Worm (Caenorhabditis elegans): ENCODE data around the gene C09H5.7.

ce11 chrV:8050059-8050677, 34.9 kb downstream of the C09H5.7 start:
- TF ChIP-seq klf-2 (GFP tag; conservative IDR thresholded peaks at IDR 0.05): no peak
- no peak for TF ChIP-seq T22C8.4 (GFP tag; IDR thresholded peaks at IDR 0.05)
- TF ChIP-seq flt-1 (GFP tag; IDR thresholded peaks at IDR 0.05): no peak
- no peak for TF ChIP-seq med-1 (GFP tag; optimal IDR thresholded peaks at IDR 0.05; ENCODE audit: insufficient read depth)
- TF ChIP-seq ztf-29 (GFP tag; IDR thresholded peaks at IDR 0.05): no peak
- TF ChIP-seq ztf-23 (GFP tag; IDR thresholded peaks at IDR 0.05): no peak
- TF ChIP-seq tab-1 (GFP tag; IDR thresholded peaks at IDR 0.05): no peak
- no peak for TF ChIP-seq cog-1 (tag; optimal IDR thresholded peaks at IDR 0.05)

All from whole organism, midembryonic.